Fruit fly (Drosophila melanogaster) whole organism, prepupa: ENCODE data around the gene hook.

Experiments
- Blimp-1 ChIP-seq: fragments of 200-800 bp; sonication (Bioruptor generic); optimal IDR thresholded peaks from 3 replicates; lab custom pipeline; 2017; ENCODE audit warnings: missing biosample characterization, missing genetic modification characterization, mild to moderate bottlenecking, moderate library complexity, missing genetic modification reagents
- CG10631 ChIP-seq: fragments of 200-800 bp; sonication (Bioruptor generic); optimal IDR thresholded peaks from 2 replicates; lab custom pipeline; 2016; ENCODE audit warnings: missing biosample characterization, missing genetic modification characterization
- CG10669 ChIP-seq: fragments of 200-800 bp; sonication (Bioruptor generic); optimal IDR thresholded peaks from 3 replicates; lab custom pipeline; 2018; ENCODE audit warnings: missing biosample characterization, mild to moderate bottlenecking, missing genetic modification characterization, moderate library complexity
- CG11902 ChIP-seq: fragments of 200-800 bp; sonication (Bioruptor generic); optimal IDR thresholded peaks from 3 replicates; lab custom pipeline; 2016; ENCODE audit warnings: missing biosample characterization, missing genetic modification characterization
- CG15336 ChIP-seq: fragments of 200-800 bp; sonication (Bioruptor generic); IDR thresholded peaks from 2 replicates; pipeline ENCODE4 v1.3.6; 2022; ENCODE audit warnings: missing biosample characterization, missing genetic modification characterization
- CG1621 ChIP-seq: fragments of 200-800 bp; sonication (Bioruptor generic); optimal IDR thresholded peaks from 3 replicates; lab custom pipeline; 2018; ENCODE audit warnings: missing biosample characterization, mild to moderate bottlenecking, missing genetic modification characterization
- CG16779 ChIP-seq: fragments of 200-800 bp; sonication (Bioruptor generic); optimal IDR thresholded peaks from 3 replicates; lab custom pipeline; 2017; ENCODE audit warnings: missing biosample characterization, mild to moderate bottlenecking, missing genetic modification characterization
- CG34406 ChIP-seq: fragments of 200-800 bp; sonication (Bioruptor generic); optimal IDR thresholded peaks from 3 replicates; lab custom pipeline; 2016; ENCODE audit warnings: missing biosample characterization, missing genetic modification characterization
- CG4318 ChIP-seq: fragments of 200-800 bp; sonication (Bioruptor generic); optimal IDR thresholded peaks from 3 replicates; lab custom pipeline; 2017; ENCODE audit warnings: missing biosample characterization, mild to moderate bottlenecking, missing genetic modification characterization
- CG6163 ChIP-seq: fragments of 200-800 bp; sonication (Bioruptor generic); IDR thresholded peaks from 3 replicates; pipeline ENCODE4 v1.3.6; 2022; ENCODE audit warnings: missing biosample characterization, missing genetic modification characterization
- CG6792 ChIP-seq: fragments of 200-800 bp; sonication (Bioruptor generic); optimal IDR thresholded peaks from 3 replicates; lab custom pipeline; 2016; ENCODE audit warnings: missing biosample characterization, missing genetic modification characterization
- CG6808 ChIP-seq: fragments of 200-800 bp; sonication (Bioruptor generic); optimal IDR thresholded peaks from 3 replicates; lab custom pipeline; 2017; ENCODE audit warnings: missing biosample characterization, missing genetic modification characterization, mild to moderate bottlenecking, moderate library complexity, missing genetic modification reagents
- CG6854 ChIP-seq: fragments of 200-800 bp; sonication (Bioruptor generic); optimal IDR thresholded peaks from 2 replicates; lab custom pipeline; 2017; ENCODE audit warnings: missing biosample characterization, mild to moderate bottlenecking, missing genetic modification characterization
- CG7368 ChIP-seq: fragments of 200-800 bp; sonication (Bioruptor generic); optimal IDR thresholded peaks from 3 replicates; lab custom pipeline; 2016; ENCODE audit warnings: missing biosample characterization, missing genetic modification characterization
- CG8319 ChIP-seq: fragments of 200-800 bp; sonication (Bioruptor generic); optimal IDR thresholded peaks from 3 replicates; lab custom pipeline; 2016; ENCODE audit warnings: missing biosample characterization, missing genetic modification characterization
- CG8632 ChIP-seq: fragments of 200-800 bp; sonication (Bioruptor generic); optimal IDR thresholded peaks from 3 replicates; lab custom pipeline; 2016; ENCODE audit warnings: missing biosample characterization, missing genetic modification characterization
- Eip75B ChIP-seq: fragments of 200-800 bp; sonication (Bioruptor generic); optimal IDR thresholded peaks from 3 replicates; lab custom pipeline; 2016; ENCODE audit warnings: missing biosample characterization, missing genetic modification characterization
- Eip78C ChIP-seq: fragments of 200-800 bp; sonication (Bioruptor generic); peaks from one replicate; lab custom pipeline; 2016; ENCODE audit warnings: missing biosample characterization, missing genetic modification characterization
- Eip93F ChIP-seq: fragments of 200-800 bp; sonication (Bioruptor generic); optimal IDR thresholded peaks from 2 replicates; lab custom pipeline; 2016; ENCODE audit warnings: missing biosample characterization, mild to moderate bottlenecking, missing genetic modification characterization
- Hr38 ChIP-seq: sonication (Bioruptor generic); optimal IDR thresholded peaks from 2 replicates; lab custom pipeline; 2016; ENCODE audit warnings: missing biosample characterization, missing genetic modification characterization
- Hr39 ChIP-seq: fragments of 200-800 bp; sonication (Bioruptor generic); optimal IDR thresholded peaks from 2 replicates; lab custom pipeline; 2016; ENCODE audit warnings: missing biosample characterization, missing genetic modification characterization
- Hr4 ChIP-seq: fragments of 200-800 bp; sonication (Bioruptor generic); optimal IDR thresholded peaks from 3 replicates; lab custom pipeline; 2016; ENCODE audit warnings: missing biosample characterization, missing genetic modification characterization
- Smox ChIP-seq: fragments of 200-800 bp; sonication (Bioruptor generic); optimal IDR thresholded peaks from 3 replicates; lab custom pipeline; 2016; ENCODE audit warnings: missing biosample characterization, missing genetic modification characterization
- Sox102F ChIP-seq: fragments of 200-800 bp; sonication (Bioruptor generic); optimal IDR thresholded peaks from 2 replicates; lab custom pipeline; 2016; ENCODE audit warnings: missing biosample characterization, mild to moderate bottlenecking, missing genetic modification characterization
- Sox14 ChIP-seq: fragments of 200-800 bp; sonication (Bioruptor generic); optimal IDR thresholded peaks from 3 replicates; lab custom pipeline; 2016; ENCODE audit warnings: missing biosample characterization, missing genetic modification characterization
- Sox15 ChIP-seq: fragments of 200-800 bp; sonication (Bioruptor generic); optimal IDR thresholded peaks from 3 replicates; lab custom pipeline; 2016; ENCODE audit warnings: missing biosample characterization, missing genetic modification characterization
- dac ChIP-seq: fragments of 200-800 bp; sonication (Bioruptor generic); optimal IDR thresholded peaks from 2 replicates; lab custom pipeline; 2017; ENCODE audit warnings: missing biosample characterization, mild to moderate bottlenecking, missing genetic modification characterization
- eg ChIP-seq: fragments of 200-800 bp; sonication (Bioruptor generic); IDR thresholded peaks from 3 replicates; pipeline ENCODE4 v1.3.6; 2022; ENCODE audit warnings: missing biosample characterization, missing genetic modification characterization
- fd85E ChIP-seq: fragments of 200-800 bp; sonication (Bioruptor generic); optimal IDR thresholded peaks from 3 replicates; lab custom pipeline; 2016; ENCODE audit warnings: missing biosample characterization, missing genetic modification characterization
- lz ChIP-seq: fragments of 200-800 bp; sonication (Bioruptor generic); optimal IDR thresholded peaks from 3 replicates; lab custom pipeline; 2016; ENCODE audit warnings: missing biosample characterization, missing genetic modification characterization
- pdm3 ChIP-seq: fragments of 200-800 bp; sonication (Bioruptor generic); optimal IDR thresholded peaks from 3 replicates; lab custom pipeline; 2016; ENCODE audit warnings: missing biosample characterization, missing genetic modification characterization
- salr ChIP-seq, 2 experiments: fragments of 200-800 bp; sonication (Bioruptor generic); optimal IDR thresholded peaks; 3 replicates each; lab custom pipeline; 2016 to 2018; ENCODE audit warnings: missing biosample characterization in 2 of 2, missing genetic modification characterization in 2 of 2, mild to moderate bottlenecking in 1 of 2
- spab ChIP-seq: fragments of 200-800 bp; sonication (Bioruptor generic); optimal IDR thresholded peaks from 2 replicates; lab custom pipeline; 2017; ENCODE audit warnings: missing biosample characterization, mild to moderate bottlenecking, missing genetic modification characterization, missing genetic modification reagents
- svp ChIP-seq: fragments of 200-800 bp; sonication (Bioruptor generic); peaks from one replicate; lab custom pipeline; 2016; ENCODE audit warnings: missing biosample characterization, missing genetic modification characterization
- topi ChIP-seq: fragments of 200-800 bp; sonication (Bioruptor generic); optimal IDR thresholded peaks from 3 replicates; lab custom pipeline; 2016; ENCODE audit warnings: missing biosample characterization, missing genetic modification characterization

hook gene

DNA sequence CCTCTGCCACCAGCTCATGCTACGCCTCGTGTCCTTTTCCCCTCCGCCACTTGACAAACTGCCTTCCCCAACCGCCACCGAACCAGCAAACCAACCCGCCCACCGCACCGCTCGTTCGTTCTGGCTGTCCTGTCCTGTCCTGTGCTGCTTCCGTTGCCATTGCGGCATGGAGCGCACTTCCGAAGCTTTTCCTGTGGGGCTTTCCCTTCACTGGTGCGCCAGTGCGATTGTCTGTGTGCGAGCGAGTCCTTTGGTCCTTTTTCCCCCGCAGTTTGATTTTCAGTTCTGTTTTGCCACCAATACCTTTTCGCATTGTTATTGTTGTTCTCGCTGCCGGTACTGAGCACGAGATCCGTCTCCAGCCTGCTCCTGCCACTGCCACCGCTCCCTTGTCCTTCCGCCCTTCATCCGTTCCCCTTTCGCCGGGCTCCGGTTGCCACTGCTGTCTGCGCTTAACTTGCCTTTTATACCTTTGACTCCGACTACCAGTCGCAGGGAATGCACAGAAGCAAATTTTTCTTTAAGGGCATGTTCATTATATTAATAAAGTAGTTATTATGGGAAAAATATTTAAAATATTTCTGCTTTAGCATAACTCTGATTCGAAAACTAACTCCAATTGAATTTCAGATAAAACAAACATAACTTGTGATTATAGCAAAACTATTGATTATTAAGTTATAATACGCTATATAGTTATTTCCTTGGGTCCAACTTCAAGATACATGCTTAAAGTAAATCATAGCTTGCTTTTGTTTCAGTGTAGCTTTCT, 9.1 kb downstream of the hook start (continued):
- peak; percentile 28 for TF ChIP-seq CG4318 (GFP tag; lab: Kevin White, UChicago)
- no peak for TF ChIP-seq Hr38 (GFP tag; lab: Kevin White, UChicago)
- TF ChIP-seq dac (GFP tag; lab: Kevin White, UChicago): no peak
- peak; percentile 57 for TF ChIP-seq Smox (GFP tag; lab: Kevin White, UChicago)
- TF ChIP-seq Eip93F (GFP tag; lab: Kevin White, UChicago): no peak
- TF ChIP-seq Sox102F (GFP tag; lab: Kevin White, UChicago): peak; percentile 22
- peak; percentile 30 for TF ChIP-seq Blimp-1 (GFP tag; lab: Kevin White, UChicago)
- no peak for TF ChIP-seq eg (GFP tag; lab: Robert Waterston, UW)
- TF ChIP-seq Sox15 (GFP tag; lab: Kevin White, UChicago): peak; percentile 42
- TF ChIP-seq CG34406 (GFP tag; lab: Kevin White, UChicago): peak; percentile 48
- no peak for TF ChIP-seq CG7368 (GFP tag; lab: Kevin White, UChicago)
- TF ChIP-seq Hr39 (GFP tag; lab: Kevin White, UChicago): peak; percentile 34
- no peak for TF ChIP-seq CG6854
- peak; percentile 47 for TF ChIP-seq CG10631 (GFP tag; lab: Kevin White, UChicago)
- TF ChIP-seq svp (GFP tag; lab: Kevin White, UChicago): peak; percentile 66
- TF ChIP-seq CG11902 (GFP tag; lab: Kevin White, UChicago): peak; percentile 29
- peak; percentile 62 for TF ChIP-seq CG8632 (GFP tag; lab: Kevin White, UChicago)
- TF ChIP-seq Hr4 (GFP tag; lab: Kevin White, UChicago): peak; percentile 48
- TF ChIP-seq salr (GFP tag; optimal IDR thresholded peaks at IDR 0.05; lab: Kevin White, UChicago): peak; percentile 31 to 39
- peak; percentile 52 for TF ChIP-seq lz (GFP tag; lab: Kevin White, UChicago)
- TF ChIP-seq Eip75B (GFP tag; lab: Kevin White, UChicago): peak; percentile 53
- TF ChIP-seq topi: peak; percentile 51
- TF ChIP-seq CG10669: peak; percentile 77
- TF ChIP-seq fd85E (GFP tag; lab: Kevin White, UChicago): no peak
- TF ChIP-seq, all 60 proteins: peak for 47

DNA sequence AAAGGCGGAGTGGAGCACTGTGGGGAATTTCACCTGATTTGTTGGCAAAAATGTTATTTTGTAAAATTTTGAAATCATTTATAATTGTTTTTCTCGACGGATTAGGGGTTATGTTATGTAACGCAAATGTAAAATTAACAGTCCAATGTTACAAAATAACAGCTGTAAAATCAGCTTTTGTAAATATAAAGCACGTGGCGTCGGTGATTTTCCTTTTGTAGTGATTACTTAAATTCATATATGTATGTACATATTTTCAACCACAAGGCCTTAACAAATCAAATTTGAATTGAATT, 11.1 kb downstream of the hook start, which contains the start of gene CG15172:
CG15172 (plus strand) TSS at position 197 of the 296 bp plus-strand sequence.
- no peak for TF ChIP-seq spab (GFP tag; lab: Kevin White, UChicago)
- no peak for TF ChIP-seq salr (GFP tag; optimal IDR thresholded peaks at IDR 0.05; lab: Kevin White, UChicago)
- no peak for TF ChIP-seq Hr39 (GFP tag; lab: Kevin White, UChicago)
- TF ChIP-seq CG8319 (GFP tag; lab: Kevin White, UChicago): no peak
- no peak for TF ChIP-seq CG1621 (tag; lab: Kevin White, UChicago)
- no peak for TF ChIP-seq CG16779
- no peak for TF ChIP-seq topi
- TF ChIP-seq pdm3 (GFP tag; lab: Kevin White, UChicago): no peak
- TF ChIP-seq CG6792 (GFP tag; lab: Kevin White, UChicago): no peak
- no peak for TF ChIP-seq CG34406 (GFP tag; lab: Kevin White, UChicago)
- TF ChIP-seq CG15336 (GFP tag; lab: Robert Waterston, UW): no peak
- no peak for TF ChIP-seq CG6163
- TF ChIP-seq Eip78C (GFP tag; lab: Kevin White, UChicago): no peak
- TF ChIP-seq CG6808: no peak
- TF ChIP-seq Sox102F (GFP tag; lab: Kevin White, UChicago): no peak
- no peak for TF ChIP-seq Blimp-1 (GFP tag; lab: Kevin White, UChicago)
- no peak for TF ChIP-seq Sox15 (GFP tag; lab: Kevin White, UChicago)
- TF ChIP-seq Sox14 (GFP tag; lab: Kevin White, UChicago): no peak
- TF ChIP-seq, all 60 proteins: peak for 0
